Fruit fly (Drosophila melanogaster) whole organism, wandering third instar larva: ENCODE results near the gene Sf3a2.

Experiments
- Jra ChIP-seq: sonication (Bioruptor generic); optimal IDR thresholded peaks from 2 replicates; lab custom pipeline; 2016; ENCODE audit warnings: missing biosample characterization, missing genetic modification characterization
- br ChIP-seq: fragments of 200-800 bp; sonication (Bioruptor generic); optimal IDR thresholded peaks from 2 replicates; lab custom pipeline; 2016; ENCODE audit warnings: missing biosample characterization, missing genetic modification characterization
- lola ChIP-seq: fragments of >200 bp; optimal IDR thresholded peaks from 2 replicates; lab custom pipeline; 2017; ENCODE audit warnings: missing biosample characterization, missing genetic modification characterization

dm6 chr3L:12857553-12858122 lies 43.8 kb upstream of the Sf3a2 start:
- TF ChIP-seq br (GFP tag; lab: Kevin White, UChicago) (no peak), Jra (no peak), lola (GFP tag; lab: Kevin White, UChicago) (no peak)
